Worm (Caenorhabditis elegans) whole organism, L1 larva: ENCODE results near the gene srx-87.
A peak's percentile ranks its signal among the peaks of the same experiment; 100 is the strongest.

ENCODE experiments used
- C16A3.4 ChIP-seq: fragments of 150-350 bp; optimal IDR thresholded peaks from 2 replicates; lab custom pipeline; 2014; ENCODE audit warnings: missing biosample characterization, missing genetic modification characterization
- F16B12.6 ChIP-seq: fragments of 150-350 bp; optimal IDR thresholded peaks from 2 replicates; lab custom pipeline; 2014; ENCODE audit warnings: missing biosample characterization, missing genetic modification characterization
- Y116A8C.19 ChIP-seq: sonication (generic microtip); optimal IDR thresholded peaks from 2 replicates; lab custom pipeline; 2016; ENCODE audit warnings: missing compliant biosample characterization, missing genetic modification characterization, borderline replicate concordance
- aly-2 ChIP-seq: fragments of 150-350 bp; optimal IDR thresholded peaks from 2 replicates; lab custom pipeline; 2014; ENCODE audit warnings: missing biosample characterization, missing genetic modification characterization
- blmp-1 ChIP-seq: fragments of 150-350 bp; optimal IDR thresholded peaks from 2 replicates; lab custom pipeline; 2014; ENCODE audit warnings: missing biosample characterization, missing genetic modification characterization
- ceh-63 ChIP-seq: fragments of 200-800 bp; sonication (Bioruptor generic); optimal IDR thresholded peaks from 2 replicates; lab custom pipeline; 2018; ENCODE audit warnings: mild to moderate bottlenecking, missing genetic modification characterization, missing compliant biosample characterization
- ceh-8 ChIP-seq: fragments of 200-800 bp; sonication (Bioruptor generic); optimal IDR thresholded peaks from 2 replicates; lab custom pipeline; 2018; ENCODE audit warnings: mild to moderate bottlenecking, missing genetic modification characterization, moderate library complexity, missing compliant biosample characterization
- ceh-82 ChIP-seq, 3 experiments: fragments of 150-350 bp in 1 of 3; sonication (generic microtip) in 2 of 3; optimal IDR thresholded peaks; 2 replicates each; lab custom pipeline; 2014 to 2017; ENCODE audit warnings: missing biosample characterization in 3 of 3, missing genetic modification characterization in 3 of 3
- ceh-88 ChIP-seq: fragments of 200-800 bp; sonication (Bioruptor generic); IDR thresholded peaks from 2 replicates; pipeline ENCODE4 v1.3.6; 2022; ENCODE audit warnings: missing genetic modification characterization, missing compliant biosample characterization
- ces-1 ChIP-seq: fragments of 150-350 bp; optimal IDR thresholded peaks from 2 replicates; lab custom pipeline; 2014; ENCODE audit warnings: missing biosample characterization, missing genetic modification reagents, missing genetic modification characterization
- dpl-1 ChIP-seq, 3 experiments: fragments of 150-350 bp in 2 of 3; sonication (generic microtip) in 1 of 3; optimal IDR thresholded peaks; 2 replicates each; lab custom pipeline; 2014 to 2017; ENCODE audit warnings: missing biosample characterization in 3 of 3, missing genetic modification characterization in 3 of 3, missing genetic modification reagents in 3 of 3
- efl-3 ChIP-seq: fragments of 200-800 bp; sonication (Bioruptor generic); optimal IDR thresholded peaks from 2 replicates; lab custom pipeline; 2018; ENCODE audit warnings: mild to moderate bottlenecking, missing genetic modification characterization, missing compliant biosample characterization
- elt-2 ChIP-seq: sonication (generic microtip); optimal IDR thresholded peaks from 2 replicates; lab custom pipeline; 2016; ENCODE audit warnings: missing genetic modification characterization, mild to moderate bottlenecking, inconsistent platforms, missing compliant biosample characterization, missing genetic modification reagents
- elt-3 ChIP-seq, 6 experiments: fragments of 150-350 bp in 1 of 6; sonication (generic microtip); optimal IDR thresholded peaks; 2 replicates each; lab custom pipeline; 2017 to 2018; ENCODE audit warnings: missing biosample characterization in 6 of 6, missing genetic modification characterization in 6 of 6, inconsistent platforms in 1 of 6
- ets-5 ChIP-seq: fragments of 200-800 bp; sonication (Bioruptor generic); IDR thresholded peaks from 2 replicates; pipeline ENCODE4 v1.3.6; 2022; ENCODE audit warnings: missing genetic modification characterization, missing compliant biosample characterization
- hpl-2 ChIP-seq: fragments of 150-350 bp; optimal IDR thresholded peaks from 2 replicates; lab custom pipeline; 2014; ENCODE audit warnings: missing biosample characterization, missing genetic modification reagents, missing genetic modification characterization
- lin-15B ChIP-seq: fragments of 150-350 bp; sonication (generic microtip); optimal IDR thresholded peaks from 3 replicates; lab custom pipeline; 2014; ENCODE audit warnings: missing biosample characterization, missing genetic modification characterization
- lin-35 ChIP-seq, 2 experiments: fragments of 150-350 bp; optimal IDR thresholded peaks; 2 replicates each; lab custom pipeline; 2014; ENCODE audit warnings: missing biosample characterization in 2 of 2, missing genetic modification characterization in 2 of 2, missing genetic modification reagents in 2 of 2
- lin-39 ChIP-seq: fragments of 150-350 bp; optimal IDR thresholded peaks from 2 replicates; lab custom pipeline; 2014; ENCODE audit warnings: missing biosample characterization, missing genetic modification reagents, missing genetic modification characterization
- lir-3 ChIP-seq: sonication (generic microtip); optimal IDR thresholded peaks from 2 replicates; lab custom pipeline; 2016; ENCODE audit warnings: mild to moderate bottlenecking, missing genetic modification characterization, moderate library complexity, missing compliant biosample characterization; ENCODE audit not compliant: poor library complexity
- lsy-2 ChIP-seq, 2 experiments: fragments of 150-350 bp; optimal IDR thresholded peaks; 2 replicates each; lab custom pipeline; 2014; ENCODE audit warnings: missing biosample characterization in 2 of 2, missing genetic modification characterization in 2 of 2
- mdl-1 ChIP-seq, 2 experiments: fragments of 150-350 bp; optimal IDR thresholded peaks; 2 replicates each; lab custom pipeline; 2014 to 2017; ENCODE audit warnings: missing biosample characterization in 2 of 2, missing genetic modification characterization in 2 of 2, inconsistent platforms in 1 of 2
- mep-1 ChIP-seq: fragments of 150-350 bp; optimal IDR thresholded peaks from 2 replicates; lab custom pipeline; 2014; ENCODE audit warnings: missing biosample characterization, missing genetic modification characterization
- nhr-11 ChIP-seq: fragments of 150-350 bp; optimal IDR thresholded peaks from 2 replicates; lab custom pipeline; 2014; ENCODE audit warnings: missing biosample characterization, missing genetic modification characterization
- nhr-12 ChIP-seq: sonication (generic microtip); optimal IDR thresholded peaks from 2 replicates; lab custom pipeline; 2017; ENCODE audit warnings: missing biosample characterization, missing genetic modification characterization
- nhr-19 ChIP-seq: fragments of 200-800 bp; sonication (Bioruptor generic); conservative IDR thresholded peaks from 2 replicates; pipeline ENCODE4 v1.3.6; 2022; ENCODE audit warnings: missing genetic modification characterization, missing compliant biosample characterization
- nhr-20 ChIP-seq: sonication (generic microtip); optimal IDR thresholded peaks from 2 replicates; lab custom pipeline; 2016; ENCODE audit warnings: mild to moderate bottlenecking, missing genetic modification characterization, missing compliant biosample characterization
- nhr-237 ChIP-seq: fragments of 150-350 bp; optimal IDR thresholded peaks from 2 replicates; lab custom pipeline; 2014; ENCODE audit warnings: missing biosample characterization, missing genetic modification characterization
- nhr-47 ChIP-seq: sonication (generic microtip); optimal IDR thresholded peaks from 2 replicates; lab custom pipeline; 2016; ENCODE audit warnings: mild to moderate bottlenecking, missing genetic modification characterization, moderate library complexity, missing compliant biosample characterization
- nhr-84 ChIP-seq: sonication (generic microtip); optimal IDR thresholded peaks from 2 replicates; lab custom pipeline; 2017; ENCODE audit warnings: missing biosample characterization, missing genetic modification characterization
- nhr-90 ChIP-seq: sonication (generic microtip); optimal IDR thresholded peaks from 2 replicates; lab custom pipeline; 2016; ENCODE audit warnings: mild to moderate bottlenecking, missing genetic modification characterization, missing compliant biosample characterization; ENCODE audit not compliant: poor library complexity
- pag-3 ChIP-seq: sonication (generic microtip); optimal IDR thresholded peaks from 2 replicates; lab custom pipeline; 2017; ENCODE audit warnings: missing genetic modification characterization, mild to moderate bottlenecking, missing compliant biosample characterization, antibody characterized with exemption, borderline replicate concordance; ENCODE audit not compliant: insufficient read depth
- pqm-1 ChIP-seq: sonication (generic microtip); optimal IDR thresholded peaks from 3 replicates; lab custom pipeline; 2017; ENCODE audit warnings: missing biosample characterization, missing genetic modification characterization
- rnt-1 ChIP-seq: sonication (generic microtip); optimal IDR thresholded peaks from 2 replicates; lab custom pipeline; 2016; ENCODE audit warnings: mild to moderate bottlenecking, missing genetic modification characterization, moderate library complexity, missing compliant biosample characterization
- skn-1 ChIP-seq: fragments of 150-350 bp; optimal IDR thresholded peaks from 2 replicates; lab custom pipeline; 2014; ENCODE audit warnings: missing biosample characterization, missing genetic modification characterization
- snu-23 ChIP-seq: sonication (generic microtip); optimal IDR thresholded peaks from 2 replicates; lab custom pipeline; 2016; ENCODE audit warnings: missing genetic modification characterization, missing compliant biosample characterization
- swsn-7 ChIP-seq: sonication (generic microtip); optimal IDR thresholded peaks from 2 replicates; lab custom pipeline; 2016; ENCODE audit warnings: missing genetic modification characterization, missing compliant biosample characterization
- tbx-2 ChIP-seq: sonication (generic microtip); optimal IDR thresholded peaks from 2 replicates; lab custom pipeline; 2016; ENCODE audit warnings: missing genetic modification characterization, missing compliant biosample characterization
- unc-130 ChIP-seq: fragments of 150-350 bp; optimal IDR thresholded peaks from 2 replicates; lab custom pipeline; 2017; ENCODE audit warnings: missing biosample characterization, missing genetic modification characterization, inconsistent platforms
- unc-62 ChIP-seq: fragments of 150-350 bp; optimal IDR thresholded peaks from 2 replicates; lab custom pipeline; 2014; ENCODE audit warnings: missing biosample characterization, missing genetic modification reagents, missing genetic modification characterization
- zag-1 ChIP-seq: fragments of 150-350 bp; optimal IDR thresholded peaks from 2 replicates; lab custom pipeline; 2014; ENCODE audit warnings: missing biosample characterization, missing genetic modification characterization
- zip-4 ChIP-seq: fragments of 200-800 bp; sonication (Bioruptor generic); optimal IDR thresholded peaks from 2 replicates; lab custom pipeline; 2018; ENCODE audit warnings: mild to moderate bottlenecking, missing genetic modification characterization, moderate library complexity, missing compliant biosample characterization

srx-87 gene

DNA sequence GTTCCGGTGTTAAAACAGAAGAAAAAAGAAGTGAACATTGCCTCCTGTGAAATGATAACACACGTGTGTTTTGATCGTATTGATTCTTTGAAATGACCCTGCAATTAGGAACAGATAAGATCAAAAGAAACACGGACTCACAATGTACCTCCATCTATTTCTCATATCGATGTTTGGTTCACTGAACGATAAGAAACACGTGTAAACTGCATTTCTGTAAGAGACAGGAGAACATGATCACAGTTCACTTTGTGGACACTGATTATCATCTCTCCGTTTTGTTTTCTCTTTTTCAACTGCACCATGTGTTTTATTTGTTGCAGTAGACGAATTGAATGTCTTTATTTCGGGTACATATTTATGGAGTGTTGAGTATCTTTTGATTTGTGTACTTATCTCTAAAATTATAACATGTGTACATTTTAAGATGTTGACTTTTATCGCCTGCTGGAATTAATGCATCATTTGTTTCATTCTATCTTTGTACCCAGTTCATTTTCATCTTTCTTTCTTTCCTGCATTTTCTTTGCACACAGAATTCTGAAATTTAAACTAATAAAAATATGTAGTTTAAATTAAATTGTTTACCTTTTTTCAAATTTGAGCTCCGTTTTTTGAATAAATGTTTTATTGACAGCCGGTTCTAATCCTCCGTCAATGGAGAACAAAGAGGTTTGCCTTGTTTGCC, 8.3 kb downstream of the srx-87 start, which contains the start of the genes H12C20.7 and nhr-68 (continued):
- TF ChIP-seq ces-1 (GFP tag; lab: Kevin White, UChicago) (no peak), nhr-12 (tag; lab: Kevin White, UChicago) (no peak), lin-39 (peak; percentile 59), unc-130 (tag; lab: Kevin White, UChicago) (peak; percentile 72), lsy-2 (tag; optimal IDR thresholded peaks at IDR 0.05; lab: Kevin White, UChicago) (peak; percentile 58 to 76), elt-2 (peak; percentile 99), F16B12.6 (tag; lab: Kevin White, UChicago) (no peak), mep-1 (no peak)

DNA sequence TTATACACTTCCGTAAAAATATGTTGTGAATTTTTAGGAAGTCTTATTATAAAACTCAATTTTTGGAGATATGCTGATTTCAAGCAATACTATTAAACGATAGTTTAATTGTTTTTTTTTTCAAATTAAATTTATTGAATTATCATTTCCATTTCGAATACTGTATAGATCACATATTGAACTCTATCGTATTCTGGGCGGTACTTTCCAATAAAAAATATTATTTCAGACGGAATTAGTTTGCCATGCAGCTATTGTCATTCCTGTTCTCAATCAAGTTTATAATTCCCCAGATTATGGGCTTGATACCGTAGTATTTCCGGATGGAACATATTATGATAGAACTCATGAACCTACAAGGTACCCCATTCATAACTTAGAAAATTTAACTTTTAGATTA, 9.9 kb downstream of the srx-87 start:
- TF ChIP-seq lsy-2 (tag; optimal IDR thresholded peaks at IDR 0.05; lab: Kevin White, UChicago) (peak in 1 of 2 experiments; percentile 51), snu-23 (GFP tag; lab: Kevin White, UChicago) (no peak)
- TF ChIP-seq, all 84 proteins: peak for 1

DNA sequence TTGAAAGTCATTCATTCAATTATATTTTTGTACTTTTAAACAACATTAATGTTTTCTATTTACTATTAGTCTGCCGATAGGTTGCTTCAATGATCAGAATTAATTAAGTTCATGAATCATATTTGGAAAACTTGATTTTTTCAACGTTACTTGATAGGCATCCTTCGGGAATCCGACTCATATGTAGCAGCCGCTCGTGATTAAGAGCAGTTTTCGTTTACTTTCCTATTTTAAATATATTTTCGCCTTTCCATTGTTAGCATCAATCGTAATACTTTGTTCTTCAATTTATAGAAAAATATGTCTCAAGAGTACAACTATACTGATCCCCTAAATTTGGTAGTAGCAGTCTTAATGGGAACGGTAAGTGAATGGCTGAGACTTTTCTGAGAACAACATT, 16.2 kb downstream of the srx-87 start, which contains the start of gene srx-90:
srx-90 (plus strand) TSS at position 301 of the 400 bp plus-strand sequence.
- no peak for TF ChIP-seq nhr-90 (tag; lab: Kevin White, UChicago)
- no peak for TF ChIP-seq nhr-19
- TF ChIP-seq dpl-1 (GFP tag; optimal IDR thresholded peaks at IDR 0.05; lab: Kevin White, UChicago) = no peak
- no peak for TF ChIP-seq rnt-1 (tag; lab: Kevin White, UChicago)
- TF ChIP-seq, all 84 proteins: peak for 0

- TF ChIP-seq lin-35 (GFP tag; optimal IDR thresholded peaks at IDR 0.05; lab: Kevin White, UChicago) (no peak), F16B12.6 (tag; lab: Kevin White, UChicago) (no peak), lin-39 (no peak), Y116A8C.19 (no peak), lir-3 (tag; lab: Kevin White, UChicago) (no peak), blmp-1 (no peak), pag-3 (tag; lab: Kevin White, UChicago) (no peak), tbx-2 (tag; lab: Kevin White, UChicago) (no peak), nhr-11 (no peak), rnt-1 (tag; lab: Kevin White, UChicago) (no peak), unc-62 (GFP tag; lab: Kevin White, UChicago) (no peak), mep-1 (no peak), efl-3 (no peak), C16A3.4 (no peak)
- TF ChIP-seq, all 84 proteins: peak for 0
Observed at ce11 chrV:11583212-11583611, 18.5 kb downstream of the srx-87 start, which contains the start of gene srx-88. srx-88 (plus strand) TSS chrV:11583512.

DNA sequence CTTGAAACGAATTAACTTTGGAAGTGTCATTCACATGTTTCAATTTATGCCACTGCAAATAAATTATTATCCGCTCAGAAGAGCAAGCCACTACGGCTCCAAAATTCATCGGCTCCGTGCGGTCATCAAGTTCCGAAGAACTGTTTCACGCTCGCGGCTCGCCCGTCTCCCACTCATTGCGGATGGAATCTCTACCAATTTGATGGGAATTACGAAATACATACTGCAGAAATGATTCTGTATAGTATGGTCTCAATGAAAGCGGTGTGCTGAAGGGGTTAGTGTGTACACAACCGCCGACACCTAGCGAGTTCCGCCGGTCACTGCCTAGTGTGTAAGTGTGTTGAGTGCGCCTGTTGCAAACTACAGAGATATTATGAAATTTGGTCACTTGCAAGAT, 20.4 kb downstream of the srx-87 start:
- TF ChIP-seq elt-2 = peak; percentile 61
- no peak for TF ChIP-seq unc-62 (GFP tag; lab: Kevin White, UChicago)
- TF ChIP-seq mdl-1 (tag; optimal IDR thresholded peaks at IDR 0.05; lab: Kevin White, UChicago) = no peak
- no peak for TF ChIP-seq zag-1 (tag; lab: Kevin White, UChicago)
- TF ChIP-seq ceh-8 = no peak
- no peak for TF ChIP-seq pqm-1 (tag; lab: Kevin White, UChicago)
- no peak for TF ChIP-seq nhr-237 (tag; lab: Kevin White, UChicago)
- peak in 1 of 3 experiments; percentile 0 for TF ChIP-seq dpl-1 (GFP tag; optimal IDR thresholded peaks at IDR 0.05; lab: Kevin White, UChicago)
- peak; percentile 56 for TF ChIP-seq hpl-2
- TF ChIP-seq blmp-1 = no peak
- peak; percentile 54 for TF ChIP-seq nhr-47 (tag; lab: Kevin White, UChicago)
- peak; percentile 70 for TF ChIP-seq zip-4 (GFP tag; lab: Kevin White, UChicago)
- TF ChIP-seq skn-1 (tag; lab: Kevin White, UChicago) = peak; percentile 11
- TF ChIP-seq elt-3 (tag; optimal IDR thresholded peaks at IDR 0.05; lab: Kevin White, UChicago) = peak in 1 of 6 experiments; percentile 16
- peak; percentile 62 for TF ChIP-seq nhr-90 (tag; lab: Kevin White, UChicago)
- TF ChIP-seq ceh-63 (GFP tag; lab: Kevin White, UChicago) = no peak
- no peak for TF ChIP-seq nhr-84 (tag; lab: Kevin White, UChicago)
- peak; percentile 29 for TF ChIP-seq swsn-7 (tag; lab: Kevin White, UChicago)
- TF ChIP-seq nhr-20 (tag; lab: Kevin White, UChicago) = peak; percentile 75
- no peak for TF ChIP-seq lsy-2 (tag; optimal IDR thresholded peaks at IDR 0.05; lab: Kevin White, UChicago)
- TF ChIP-seq ets-5 = no peak
- TF ChIP-seq pag-3 (tag; lab: Kevin White, UChicago) = no peak
- TF ChIP-seq aly-2 (tag; lab: Kevin White, UChicago) = no peak
- TF ChIP-seq ceh-88 (GFP tag; lab: Robert Waterston, UW) = no peak
- TF ChIP-seq ceh-82 (tag; optimal IDR thresholded peaks at IDR 0.05; lab: Kevin White, UChicago) = peak; percentile 42 to 54 (median 49)
- TF ChIP-seq lin-15B (tag; lab: Kevin White, UChicago) = no peak
